Comparison of ENCODE assay signal across 1 worm cellular context in genomic region chrV:6232886-6233285, ce11.
TF ChIP-seq lines count a peak whose summit lies in the region.

No protein-coding gene starts in this region.

TF ChIP-seq in whole organism, L1 larva, 84 proteins besides CTCF, POLR2A, EP300 and RAD21 (continued from another document):
- TF ChIP-seq lin-35 (GFP tag; optimal IDR thresholded peaks at IDR 0.05; lab: Kevin White, UChicago) (peak in 1 of 2 experiments; percentile 4), fkh-10 (GFP tag; optimal IDR thresholded peaks at IDR 0.05; lab: Kevin White, UChicago) (peak; percentile 44), C16A3.4 (tag; optimal IDR thresholded peaks at IDR 0.05; lab: Kevin White, UChicago) (no peak), sptf-1 (tag; optimal IDR thresholded peaks at IDR 0.05; lab: Kevin White, UChicago) (no peak), zag-1 (tag; optimal IDR thresholded peaks at IDR 0.05; lab: Kevin White, UChicago) (no peak), nhr-71 (tag; optimal IDR thresholded peaks at IDR 0.05; lab: Kevin White, UChicago) (peak; percentile 38), unc-86 (tag; optimal IDR thresholded peaks at IDR 0.05; lab: Kevin White, UChicago) (peak; percentile 8), unc-130 (tag; optimal IDR thresholded peaks at IDR 0.05; lab: Kevin White, UChicago) (no peak), egl-13 (tag; optimal IDR thresholded peaks at IDR 0.05; lab: Kevin White, UChicago) (no peak), blmp-1 (tag; optimal IDR thresholded peaks at IDR 0.05; lab: Kevin White, UChicago) (peak; percentile 53), isw-1 (GFP tag; IDR thresholded peaks at IDR 0.05; lab: Robert Waterston, UW) (0 out of 2 replicates have a peak, but pooled peaks have one; percentile 5), ztf-4 (tag; optimal IDR thresholded peaks at IDR 0.05; lab: Kevin White, UChicago) (no peak), swsn-7 (tag; optimal IDR thresholded peaks at IDR 0.05; lab: Kevin White, UChicago) (no peak), mab-9 (GFP tag; IDR thresholded peaks at IDR 0.05; lab: Robert Waterston, UW) (no peak), lsy-2 (tag; optimal IDR thresholded peaks at IDR 0.05; lab: Kevin White, UChicago) (peak; percentile 2 to 5), ceh-88 (GFP tag; IDR thresholded peaks at IDR 0.05; lab: Robert Waterston, UW) (no peak), snu-23 (GFP tag; optimal IDR thresholded peaks at IDR 0.05; lab: Kevin White, UChicago) (peak; percentile 6), zip-4 (GFP tag; optimal IDR thresholded peaks at IDR 0.05; lab: Kevin White, UChicago) (no peak)
